Fruit fly (Drosophila melanogaster) whole organism, embryonic: ENCODE results near the gene FIG4.

ENCODE experiments used
- Abd-B ChIP-seq: fragments of 200-800 bp; sonication (Bioruptor generic); optimal IDR thresholded peaks from 2 replicates; lab custom pipeline; 2018; ENCODE audit warnings: missing biosample characterization, mild to moderate bottlenecking, missing genetic modification characterization, moderate library complexity
- Ada2b ChIP-seq: fragments of 200-800 bp; sonication (Bioruptor generic); IDR thresholded peaks from 2 replicates; pipeline ENCODE4 v1.3.6; 2022; ENCODE audit warnings: missing biosample characterization, missing genetic modification characterization
- Antp ChIP-seq: fragments of 200-800 bp; sonication (Bioruptor generic); optimal IDR thresholded peaks from 3 replicates; lab custom pipeline; 2016; ENCODE audit warnings: missing biosample characterization, missing genetic modification characterization
- B-H2 ChIP-seq: fragments of 200-800 bp; sonication (Bioruptor generic); optimal IDR thresholded peaks from 2 replicates; lab custom pipeline; 2018; ENCODE audit warnings: missing biosample characterization, mild to moderate bottlenecking, missing genetic modification characterization
- Blimp-1 ChIP-seq: fragments of 200-800 bp; sonication (Bioruptor generic); optimal IDR thresholded peaks from 3 replicates; lab custom pipeline; 2018; ENCODE audit warnings: missing biosample characterization, missing genetic modification characterization, mild to moderate bottlenecking, moderate library complexity, missing genetic modification reagents
- Bteb2 ChIP-seq: fragments of 200-800 bp; sonication (Bioruptor generic); optimal IDR thresholded peaks from 2 replicates; lab custom pipeline; 2016; ENCODE audit warnings: missing biosample characterization, missing genetic modification characterization
- CG1024 ChIP-seq: fragments of 200-800 bp; sonication (Bioruptor generic); IDR thresholded peaks from 2 replicates; pipeline ENCODE4 v1.3.6; 2022; ENCODE audit warnings: missing biosample characterization, missing genetic modification characterization
- CG10431 ChIP-seq: fragments of 200-800 bp; sonication (Bioruptor generic); optimal IDR thresholded peaks from 3 replicates; lab custom pipeline; 2018; ENCODE audit warnings: missing biosample characterization, mild to moderate bottlenecking, missing genetic modification characterization
- CG11247 ChIP-seq: fragments of 200-800 bp; sonication (Bioruptor generic); IDR thresholded peaks from 2 replicates; pipeline ENCODE4 v1.3.6; 2022; ENCODE audit warnings: missing biosample characterization, missing genetic modification characterization
- CG12071 ChIP-seq: fragments of 200-800 bp; sonication (Bioruptor generic); optimal IDR thresholded peaks from 3 replicates; lab custom pipeline; 2018; ENCODE audit warnings: missing biosample characterization, mild to moderate bottlenecking, missing genetic modification characterization
- CG12236 ChIP-seq: fragments of 200-800 bp; sonication (Bioruptor generic); optimal IDR thresholded peaks from 2 replicates; lab custom pipeline; 2016; ENCODE audit warnings: missing biosample characterization, missing genetic modification characterization
- CG14050 ChIP-seq: fragments of 200-800 bp; sonication (Bioruptor generic); IDR thresholded peaks from 3 replicates; pipeline ENCODE4 v1.3.6; 2022; ENCODE audit warnings: missing biosample characterization, missing genetic modification characterization
- CG15514 ChIP-seq: fragments of 200-800 bp; sonication (Bioruptor generic); optimal IDR thresholded peaks from 3 replicates; lab custom pipeline; 2017; ENCODE audit warnings: missing biosample characterization, missing genetic modification characterization, mild to moderate bottlenecking, moderate library complexity, missing genetic modification reagents
- CG17385 ChIP-seq: fragments of 200-800 bp; sonication (Bioruptor generic); optimal IDR thresholded peaks from 3 replicates; lab custom pipeline; 2018; ENCODE audit warnings: missing biosample characterization, mild to moderate bottlenecking, missing genetic modification characterization
- CG17568 ChIP-seq: fragments of 200-800 bp; sonication (Bioruptor generic); optimal IDR thresholded peaks from 2 replicates; lab custom pipeline; 2018; ENCODE audit warnings: missing biosample characterization, mild to moderate bottlenecking, missing genetic modification characterization, moderate library complexity
- CG2202 ChIP-seq: fragments of 200-800 bp; sonication (Bioruptor generic); optimal IDR thresholded peaks from 2 replicates; lab custom pipeline; 2018; ENCODE audit warnings: missing biosample characterization, mild to moderate bottlenecking, missing genetic modification characterization
- CG2889 ChIP-seq: fragments of 200-800 bp; sonication (Bioruptor generic); IDR thresholded peaks from 3 replicates; pipeline ENCODE4 v1.3.6; 2022; ENCODE audit warnings: missing biosample characterization, missing genetic modification characterization
- CG3407 ChIP-seq: fragments of 200-800 bp; sonication (Bioruptor generic); optimal IDR thresholded peaks from 2 replicates; lab custom pipeline; 2018; ENCODE audit warnings: missing biosample characterization, mild to moderate bottlenecking, missing genetic modification characterization
- CG4282 ChIP-seq: fragments of 200-800 bp; sonication (Bioruptor generic); optimal IDR thresholded peaks from 2 replicates; lab custom pipeline; 2016; ENCODE audit warnings: missing biosample characterization, missing genetic modification characterization
- CG7745 ChIP-seq: fragments of 200-800 bp; sonication (Bioruptor generic); optimal IDR thresholded peaks from 2 replicates; lab custom pipeline; 2018; ENCODE audit warnings: missing biosample characterization, mild to moderate bottlenecking, missing genetic modification characterization, moderate library complexity
- CrebB ChIP-seq: fragments of 200-800 bp; sonication (Bioruptor generic); optimal IDR thresholded peaks from 3 replicates; lab custom pipeline; 2018; ENCODE audit warnings: missing biosample characterization, mild to moderate bottlenecking, missing genetic modification characterization
- D19A ChIP-seq: fragments of 200-800 bp; optimal IDR thresholded peaks from 3 replicates; lab custom pipeline; 2019; ENCODE audit warnings: missing biosample characterization, mild to moderate bottlenecking, missing genetic modification characterization, moderate library complexity
- Dfd ChIP-seq, 2 experiments: fragments of >200 bp; optimal IDR thresholded peaks; 2 replicates each; lab custom pipeline; 2017; ENCODE audit warnings: missing biosample characterization in 2 of 2, missing genetic modification characterization in 2 of 2
- Dref ChIP-seq: fragments of 200-800 bp; sonication (Bioruptor generic); IDR thresholded peaks from 2 replicates; pipeline ENCODE4 v1.3.6; 2022; ENCODE audit warnings: missing biosample characterization, missing genetic modification characterization
- E2f2 ChIP-seq: fragments of 200-800 bp; sonication (Bioruptor generic); IDR thresholded peaks from 2 replicates; pipeline ENCODE4 v1.3.6; 2022; ENCODE audit warnings: missing biosample characterization, missing genetic modification characterization
- Eip74EF ChIP-seq, 2 experiments: fragments of 200-800 bp in 1 of 2; fragments of >200 bp in 1 of 2; sonication (Bioruptor generic) in 1 of 2; optimal IDR thresholded peaks; 2 replicates each; lab custom pipeline; 2017 to 2019; ENCODE audit warnings: missing biosample characterization in 2 of 2, missing genetic modification characterization in 2 of 2, mild to moderate bottlenecking in 1 of 2, moderate library complexity in 1 of 2
- GATAe ChIP-seq: fragments of 200-800 bp; sonication (Bioruptor generic); conservative IDR thresholded peaks from 2 replicates; pipeline ENCODE4 v1.3.6; 2022; ENCODE audit warnings: missing biosample characterization, missing genetic modification characterization
- H2.0 ChIP-seq: fragments of 200-800 bp; sonication (Bioruptor generic); IDR thresholded peaks from 2 replicates; pipeline ENCODE4 v1.3.6; 2022; ENCODE audit warnings: missing biosample characterization, missing genetic modification characterization
- HHEX ChIP-seq: fragments of 200-800 bp; sonication (Bioruptor generic); optimal IDR thresholded peaks from 3 replicates; lab custom pipeline; 2017; ENCODE audit warnings: missing biosample characterization, mild to moderate bottlenecking, missing genetic modification characterization, missing genetic modification reagents
- Nf-YC ChIP-seq: fragments of 200-800 bp; optimal IDR thresholded peaks from 3 replicates; lab custom pipeline; 2019; ENCODE audit warnings: missing biosample characterization, mild to moderate bottlenecking, missing genetic modification characterization, moderate library complexity
- NfI ChIP-seq: fragments of 200-800 bp; sonication (Bioruptor generic); optimal IDR thresholded peaks from 3 replicates; lab custom pipeline; 2018; ENCODE audit warnings: missing biosample characterization, mild to moderate bottlenecking, missing genetic modification characterization, moderate library complexity
- Pdp1 ChIP-seq, 2 experiments: fragments of 200-800 bp; sonication (Bioruptor generic); optimal IDR thresholded peaks; 3 replicates each; lab custom pipeline; 2016; ENCODE audit warnings: missing biosample characterization in 2 of 2, missing genetic modification characterization in 2 of 2, mild to moderate bottlenecking in 1 of 2, moderate library complexity in 1 of 2
- Ravus ChIP-seq: fragments of 200-800 bp; sonication (Bioruptor generic); IDR thresholded peaks from 2 replicates; pipeline ENCODE4 v1.3.6; 2022; ENCODE audit warnings: missing biosample characterization, missing genetic modification characterization
- Taf1 ChIP-seq: fragments of 200-800 bp; sonication (Bioruptor generic); IDR thresholded peaks from 2 replicates; pipeline ENCODE4 v1.3.6; 2022; ENCODE audit warnings: missing biosample characterization, missing genetic modification characterization
- abd-A ChIP-seq: fragments of 200-800 bp; sonication (Bioruptor generic); optimal IDR thresholded peaks from 3 replicates; lab custom pipeline; 2019; ENCODE audit warnings: missing biosample characterization, mild to moderate bottlenecking, missing genetic modification characterization, moderate library complexity
- aop ChIP-seq: fragments of 200-800 bp; sonication (Bioruptor generic); IDR thresholded peaks from 2 replicates; pipeline ENCODE4 v1.3.6; 2022; ENCODE audit warnings: missing biosample characterization, missing genetic modification characterization
- chm ChIP-seq: fragments of 200-800 bp; sonication (Bioruptor generic); IDR thresholded peaks from 2 replicates; pipeline ENCODE4 v1.3.6; 2022; ENCODE audit warnings: missing biosample characterization, missing genetic modification characterization
- dm ChIP-seq: fragments of 200-800 bp; sonication (Bioruptor generic); optimal IDR thresholded peaks from 3 replicates; lab custom pipeline; 2016; ENCODE audit warnings: missing biosample characterization, missing genetic modification characterization
- dmrt11E ChIP-seq: fragments of 200-800 bp; sonication (Bioruptor generic); optimal IDR thresholded peaks from 3 replicates; lab custom pipeline; 2018; ENCODE audit warnings: missing biosample characterization, mild to moderate bottlenecking, missing genetic modification characterization, moderate library complexity
- fd102C ChIP-seq: fragments of 200-800 bp; sonication (Bioruptor generic); optimal IDR thresholded peaks from 2 replicates; lab custom pipeline; 2018; ENCODE audit warnings: missing biosample characterization, mild to moderate bottlenecking, missing genetic modification characterization, moderate library complexity
- ftz-f1 ChIP-seq: fragments of 200-800 bp; sonication (Bioruptor generic); optimal IDR thresholded peaks from 2 replicates; lab custom pipeline; 2016; ENCODE audit warnings: missing biosample characterization, missing genetic modification characterization
- h ChIP-seq: fragments of >200 bp; optimal IDR thresholded peaks from 2 replicates; lab custom pipeline; 2017
- ham ChIP-seq: fragments of 200-800 bp; sonication (Bioruptor generic); IDR thresholded peaks from 2 replicates; pipeline ENCODE4 v1.3.6; 2022; ENCODE audit warnings: missing biosample characterization, missing genetic modification characterization
- hbn ChIP-seq: fragments of 200-800 bp; sonication (Bioruptor generic); IDR thresholded peaks from 2 replicates; pipeline ENCODE4 v1.3.6; 2022; ENCODE audit warnings: missing biosample characterization, missing genetic modification characterization; ENCODE audit not compliant: partially characterized antibody
- hkb ChIP-seq, 2 experiments: fragments of 200-800 bp in 1 of 2; fragments of >200 bp in 1 of 2; sonication (Bioruptor generic) in 1 of 2; IDR thresholded peaks in 1 of 2; optimal IDR thresholded peaks in 1 of 2; 2 replicates each; pipeline versions ENCODE4 v1.3.6 to Lab custom; 2017 to 2022; ENCODE audit warnings: missing biosample characterization in 1 of 2, missing genetic modification characterization in 1 of 2
- kah ChIP-seq: fragments of 200-800 bp; sonication (Bioruptor generic); optimal IDR thresholded peaks from 2 replicates; lab custom pipeline; 2018; ENCODE audit warnings: missing biosample characterization, mild to moderate bottlenecking, missing genetic modification characterization
- lmd ChIP-seq: fragments of 200-800 bp; sonication (Bioruptor generic); IDR thresholded peaks from 2 replicates; pipeline ENCODE4 v1.3.6; 2022; ENCODE audit warnings: missing biosample characterization, missing genetic modification characterization
- schlank ChIP-seq: fragments of 200-800 bp; sonication (Bioruptor generic); optimal IDR thresholded peaks from 2 replicates; lab custom pipeline; 2018; ENCODE audit warnings: missing biosample characterization, mild to moderate bottlenecking, missing genetic modification characterization
- sens ChIP-seq: fragments of 200-800 bp; sonication (Bioruptor generic); peaks from one replicate; lab custom pipeline; 2016; ENCODE audit warnings: missing biosample characterization, missing genetic modification characterization
- toy ChIP-seq: fragments of 200-800 bp; sonication (Bioruptor generic); IDR thresholded peaks from 2 replicates; pipeline ENCODE4 v1.3.6; 2022; ENCODE audit warnings: missing biosample characterization, missing genetic modification characterization
- wor ChIP-seq: fragments of 200-800 bp; sonication (Bioruptor generic); IDR thresholded peaks from 2 replicates; pipeline ENCODE4 v1.3.6; 2022; ENCODE audit warnings: missing biosample characterization, missing genetic modification characterization
- zen ChIP-seq: fragments of 200-800 bp; sonication (Bioruptor generic); optimal IDR thresholded peaks from 3 replicates; lab custom pipeline; 2018; ENCODE audit warnings: missing biosample characterization, mild to moderate bottlenecking, missing genetic modification characterization, moderate library complexity

Gene FIG4

DNA sequence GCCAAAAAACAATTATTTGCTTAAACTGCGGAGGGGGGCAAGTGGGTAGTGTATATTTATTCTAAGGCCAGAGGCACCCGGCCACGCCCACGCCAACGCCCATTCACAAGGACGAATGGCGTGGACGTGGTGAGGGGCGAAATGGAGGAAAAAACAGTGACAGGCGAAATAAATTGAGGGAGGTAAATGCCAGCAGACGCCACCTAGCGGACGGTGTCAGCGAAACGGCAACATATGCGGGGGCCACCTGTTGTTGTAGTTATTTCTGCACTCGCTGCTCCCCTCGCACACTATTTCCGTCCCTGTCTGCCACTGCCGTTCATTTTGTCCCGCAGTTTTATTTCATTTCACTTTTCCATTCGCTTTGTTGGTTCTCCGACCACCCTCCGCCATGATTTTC is 47.0 kb upstream of the FIG4 start (continued):
- TF ChIP-seq CG15514 (GFP tag; lab: Kevin White, UChicago): no peak
- TF ChIP-seq D19A (tag; lab: Kevin White, UChicago): no peak
- no peak for TF ChIP-seq CG12236 (GFP tag; lab: Kevin White, UChicago)
- no peak for TF ChIP-seq Eip74EF (GFP tag; optimal IDR thresholded peaks at IDR 0.05; lab: Kevin White, UChicago)
- no peak for TF ChIP-seq hbn (GFP tag; lab: Robert Waterston, UW)
- no peak for TF ChIP-seq CG4282 (GFP tag; lab: Kevin White, UChicago)
- peak; percentile 44; the same call in 1 of the 2 replicates for TF ChIP-seq CG11247 (GFP tag; lab: Robert Waterston, UW)
- TF ChIP-seq h (lab: Kevin White, UChicago): no peak
- TF ChIP-seq NfI (GFP tag; lab: Kevin White, UChicago): no peak
- no peak for TF ChIP-seq B-H2 (GFP tag; lab: Kevin White, UChicago)
- no peak for TF ChIP-seq Nf-YC
- TF ChIP-seq E2f2 (GFP tag; lab: Robert Waterston, UW): no peak
- TF ChIP-seq abd-A (tag; lab: Kevin White, UChicago): no peak
- no peak for TF ChIP-seq CG12071 (GFP tag; lab: Kevin White, UChicago)
- TF ChIP-seq CrebB (tag; lab: Kevin White, UChicago): no peak
- TF ChIP-seq Antp (GFP tag; lab: Kevin White, UChicago): no peak
- no peak for TF ChIP-seq schlank
- no peak for TF ChIP-seq dmrt11E (tag; lab: Kevin White, UChicago)
- no peak for TF ChIP-seq CG2202 (tag; lab: Kevin White, UChicago)
- TF ChIP-seq Dref (GFP tag; lab: Robert Waterston, UW): no peak; the same call in 1 of the 2 replicates
- TF ChIP-seq CG2889: no peak
- no peak for TF ChIP-seq CG14050 (GFP tag; lab: Robert Waterston, UW)
- no peak for TF ChIP-seq zen (tag; lab: Kevin White, UChicago)
- no peak for TF ChIP-seq Dfd (GFP tag; optimal IDR thresholded peaks at IDR 0.05; lab: Kevin White, UChicago)
- TF ChIP-seq CG3407 (GFP tag; lab: Kevin White, UChicago): no peak
- TF ChIP-seq Ravus (GFP tag; lab: Robert Waterston, UW): no peak
- 0 out of 2 replicates have a peak, but pooled peaks have one; percentile 35 for TF ChIP-seq H2.0
- no peak for TF ChIP-seq ham (GFP tag; lab: Robert Waterston, UW)
- TF ChIP-seq Abd-B: no peak
- TF ChIP-seq aop: no peak
- TF ChIP-seq Blimp-1 (GFP tag; lab: Kevin White, UChicago): peak; percentile 11
- TF ChIP-seq fd102C: no peak
- no peak for TF ChIP-seq toy (GFP tag; lab: Robert Waterston, UW)
- TF ChIP-seq sens (GFP tag; lab: Kevin White, UChicago): peak; percentile 54
- no peak for TF ChIP-seq CG7745
- peak in 1 of 2 experiments; percentile 10 for TF ChIP-seq Pdp1 (GFP tag; optimal IDR thresholded peaks at IDR 0.05; lab: Kevin White, UChicago)
- peak; percentile 53 for TF ChIP-seq lmd (GFP tag; lab: Robert Waterston, UW)
- TF ChIP-seq CG17568 (GFP tag; lab: Kevin White, UChicago): no peak
- no peak for TF ChIP-seq ftz-f1 (GFP tag; lab: Kevin White, UChicago)
- TF ChIP-seq CG10431 (GFP tag; lab: Kevin White, UChicago): no peak
- TF ChIP-seq wor (GFP tag; lab: Robert Waterston, UW): no peak
- no peak for TF ChIP-seq CG1024 (GFP tag; lab: Robert Waterston, UW)
- TF ChIP-seq HHEX: no peak
- no peak for TF ChIP-seq chm (GFP tag; lab: Robert Waterston, UW)
- no peak for TF ChIP-seq GATAe (GFP tag; lab: Robert Waterston, UW)
- no peak for TF ChIP-seq Bteb2 (GFP tag; lab: Kevin White, UChicago)
- TF ChIP-seq Taf1 (GFP tag; lab: Robert Waterston, UW): no peak
- TF ChIP-seq Ada2b (GFP tag; lab: Robert Waterston, UW): no peak
- no peak for TF ChIP-seq CG17385
- peak; percentile 94 for TF ChIP-seq kah
- TF ChIP-seq hkb (optimal IDR thresholded peaks at IDR 0.05; lab: Kevin White, UChicago): no peak
- TF ChIP-seq hkb (GFP tag; IDR thresholded peaks at IDR 0.05; lab: Robert Waterston, UW): no peak
- no peak for TF ChIP-seq dm (GFP tag; lab: Kevin White, UChicago)
